Worm (Caenorhabditis elegans) whole organism, midembryonic: ENCODE measurements around the gene F21C10.5.

ENCODE experiments used
- cog-1 ChIP-seq: sonication (generic microtip); optimal IDR thresholded peaks from 2 replicates; lab custom pipeline; 2016; ENCODE audit warnings: missing genetic modification characterization, missing compliant biosample characterization
- flt-1 ChIP-seq: fragments of 200-800 bp; sonication (Bioruptor generic); IDR thresholded peaks from 2 replicates; pipeline ENCODE4 v1.3.6; 2022; ENCODE audit warnings: missing genetic modification characterization, missing compliant biosample characterization
- klf-2 ChIP-seq: fragments of 200-800 bp; sonication (Bioruptor generic); conservative IDR thresholded peaks from 2 replicates; pipeline ENCODE4 v1.3.6; 2022; ENCODE audit warnings: missing genetic modification reagents, missing genetic modification characterization, missing compliant biosample characterization
- med-1 ChIP-seq: sonication (generic microtip); optimal IDR thresholded peaks from 2 replicates; lab custom pipeline; 2017; ENCODE audit warnings: missing genetic modification characterization, mild to moderate bottlenecking, missing compliant biosample characterization, antibody characterized with exemption, missing genetic modification reagents; ENCODE audit not compliant: insufficient read depth
- ref-1 ChIP-seq: fragments of 200-800 bp; sonication (Bioruptor generic); conservative IDR thresholded peaks from 2 replicates; pipeline ENCODE4 v1.3.6; 2022; ENCODE audit warnings: missing genetic modification reagents, missing genetic modification characterization, missing compliant biosample characterization
- tab-1 ChIP-seq: fragments of 200-800 bp; sonication (Bioruptor generic); IDR thresholded peaks from 2 replicates; pipeline ENCODE4 v1.3.6; 2022; ENCODE audit warnings: missing genetic modification characterization, missing compliant biosample characterization
- ztf-23 ChIP-seq: fragments of 200-800 bp; sonication (Bioruptor generic); IDR thresholded peaks from 2 replicates; pipeline ENCODE4 v1.3.6; 2022; ENCODE audit warnings: missing genetic modification reagents, missing genetic modification characterization, missing compliant biosample characterization
- ztf-29 ChIP-seq: fragments of 200-800 bp; sonication (Bioruptor generic); IDR thresholded peaks from 2 replicates; pipeline ENCODE4 v1.3.6; 2022; ENCODE audit warnings: missing genetic modification reagents, missing genetic modification characterization, missing compliant biosample characterization

DNA sequence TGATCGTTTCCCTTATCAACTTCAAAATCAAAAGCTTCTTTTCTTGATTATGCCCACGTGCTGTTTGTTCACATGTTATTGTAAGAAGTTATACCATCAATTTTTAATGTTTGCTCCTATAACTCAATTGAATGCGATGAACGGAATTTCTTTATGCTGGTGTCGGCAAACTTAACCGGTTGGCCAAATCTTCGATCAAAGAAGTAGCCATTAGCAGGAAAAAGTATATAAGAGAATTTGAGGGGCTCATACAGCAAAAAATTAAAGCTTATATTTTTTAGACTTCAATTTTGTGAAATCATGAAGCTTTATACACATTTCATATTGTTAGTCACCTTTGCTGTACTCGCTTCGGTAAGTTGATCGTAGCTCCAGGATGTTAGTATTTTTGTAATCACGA, 48.3 kb downstream of the F21C10.5 start, which contains the start of gene pqn-16:
- no peak for TF ChIP-seq cog-1
- no peak for TF ChIP-seq flt-1 (GFP tag; lab: Robert Waterston, UW)
- TF ChIP-seq med-1 (GFP tag; lab: Kevin White, UChicago): no peak
- TF ChIP-seq tab-1: no peak
- no peak for TF ChIP-seq ztf-29 (GFP tag; lab: Robert Waterston, UW)
- TF ChIP-seq klf-2 (GFP tag; lab: Robert Waterston, UW): no peak
- TF ChIP-seq ztf-23 (GFP tag; lab: Robert Waterston, UW): no peak
- no peak for TF ChIP-seq ref-1
